Fruit fly (Drosophila melanogaster) whole organism, embryonic: ENCODE measurements around the gene CG13365.
A peak's percentile ranks its signal among the peaks of the same experiment; 100 is the strongest.

Experiments used
- Awh ChIP-seq: fragments of 200-800 bp; sonication (Bioruptor generic); IDR thresholded peaks from 2 replicates; pipeline ENCODE4, ENCODE4 v1.3.6; 2022; ENCODE audit warnings: missing biosample characterization, missing genetic modification characterization
- CG10321 ChIP-seq: fragments of 200-800 bp; sonication (Bioruptor generic); IDR thresholded peaks from 2 replicates; pipeline ENCODE4 v1.3.6; 2022; ENCODE audit warnings: missing biosample characterization, missing genetic modification characterization
- CG12219 ChIP-seq: fragments of 200-800 bp; sonication (Bioruptor generic); optimal IDR thresholded peaks from 3 replicates; lab custom pipeline; 2018; ENCODE audit warnings: missing biosample characterization, mild to moderate bottlenecking, missing genetic modification characterization
- CG14050 ChIP-seq: fragments of 200-800 bp; sonication (Bioruptor generic); IDR thresholded peaks from 3 replicates; pipeline ENCODE4 v1.3.6; 2022; ENCODE audit warnings: missing biosample characterization, missing genetic modification characterization
- CG15269 ChIP-seq: fragments of 200-800 bp; sonication (Bioruptor generic); optimal IDR thresholded peaks from 2 replicates; lab custom pipeline; 2018; ENCODE audit warnings: missing biosample characterization, mild to moderate bottlenecking, missing genetic modification characterization, moderate library complexity
- CG15601 ChIP-seq: fragments of 200-800 bp; sonication (Bioruptor generic); optimal IDR thresholded peaks from 3 replicates; lab custom pipeline; 2019; ENCODE audit warnings: missing biosample characterization, mild to moderate bottlenecking, missing genetic modification characterization, moderate library complexity
- CG1647 ChIP-seq: fragments of 200-800 bp; sonication (Bioruptor generic); optimal IDR thresholded peaks from 3 replicates; lab custom pipeline; 2016; ENCODE audit warnings: missing biosample characterization, missing genetic modification characterization
- CG17385 ChIP-seq: fragments of 200-800 bp; sonication (Bioruptor generic); optimal IDR thresholded peaks from 3 replicates; lab custom pipeline; 2018; ENCODE audit warnings: missing biosample characterization, mild to moderate bottlenecking, missing genetic modification characterization
- CG18476 ChIP-seq: fragments of 200-800 bp; sonication (Bioruptor generic); optimal IDR thresholded peaks from 2 replicates; lab custom pipeline; 2016; ENCODE audit warnings: missing biosample characterization, mild to moderate bottlenecking, missing genetic modification characterization
- CG32772 ChIP-seq: fragments of 200-800 bp; sonication (Bioruptor generic); IDR thresholded peaks from 2 replicates; pipeline ENCODE4 v1.3.6; 2022; ENCODE audit warnings: missing biosample characterization, missing genetic modification characterization
- CG3407 ChIP-seq: fragments of 200-800 bp; sonication (Bioruptor generic); optimal IDR thresholded peaks from 2 replicates; lab custom pipeline; 2018; ENCODE audit warnings: missing biosample characterization, mild to moderate bottlenecking, missing genetic modification characterization
- CG4820 ChIP-seq: fragments of 200-800 bp; sonication (Bioruptor generic); optimal IDR thresholded peaks from 3 replicates; lab custom pipeline; 2016; ENCODE audit warnings: missing biosample characterization, missing genetic modification characterization
- CG5953 ChIP-seq: fragments of 200-800 bp; sonication (Bioruptor generic); IDR thresholded peaks from 2 replicates; pipeline ENCODE4 v1.3.6; 2022; ENCODE audit warnings: missing biosample characterization, missing genetic modification characterization
- CG6254 ChIP-seq: fragments of 200-800 bp; sonication (Bioruptor generic); optimal IDR thresholded peaks from 3 replicates; lab custom pipeline; 2017; ENCODE audit warnings: mild to moderate bottlenecking, missing biosample characterization, missing genetic modification reagents, missing genetic modification characterization
- CG8388 ChIP-seq: fragments of 200-800 bp; sonication (Bioruptor generic); optimal IDR thresholded peaks from 2 replicates; lab custom pipeline; 2019; ENCODE audit warnings: missing biosample characterization, mild to moderate bottlenecking, missing genetic modification characterization, moderate library complexity
- CG8944 ChIP-seq: fragments of 200-800 bp; sonication (Bioruptor generic); optimal IDR thresholded peaks from 3 replicates; lab custom pipeline; 2016; ENCODE audit warnings: missing biosample characterization, missing genetic modification characterization
- CHES-1-like ChIP-seq: fragments of 200-800 bp; sonication (Bioruptor generic); optimal IDR thresholded peaks from 2 replicates; lab custom pipeline; 2016; ENCODE audit warnings: missing biosample characterization, missing genetic modification characterization
- Dip3 ChIP-seq: fragments of 200-800 bp; sonication (Bioruptor generic); optimal IDR thresholded peaks from 3 replicates; lab custom pipeline; 2016; ENCODE audit warnings: missing biosample characterization, missing genetic modification characterization
- Fer2 ChIP-seq: fragments of 200-800 bp; sonication (Bioruptor generic); optimal IDR thresholded peaks from 2 replicates; lab custom pipeline; 2018; ENCODE audit warnings: missing biosample characterization, mild to moderate bottlenecking, missing genetic modification characterization, moderate library complexity
- GATAe ChIP-seq: fragments of 200-800 bp; sonication (Bioruptor generic); conservative IDR thresholded peaks from 2 replicates; pipeline ENCODE4 v1.3.6; 2022; ENCODE audit warnings: missing biosample characterization, missing genetic modification characterization
- H2.0 ChIP-seq: fragments of 200-800 bp; sonication (Bioruptor generic); IDR thresholded peaks from 2 replicates; pipeline ENCODE4 v1.3.6; 2022; ENCODE audit warnings: missing biosample characterization, missing genetic modification characterization
- HmgD ChIP-seq: fragments of 200-800 bp; sonication (Bioruptor generic); optimal IDR thresholded peaks from 3 replicates; lab custom pipeline; 2016; ENCODE audit warnings: missing biosample characterization, missing genetic modification characterization
- Jarid2 ChIP-seq: fragments of 200-800 bp; sonication (Bioruptor generic); optimal IDR thresholded peaks from 3 replicates; lab custom pipeline; 2017; ENCODE audit warnings: mild to moderate bottlenecking, missing biosample characterization, missing genetic modification reagents, missing genetic modification characterization
- Neu2 ChIP-seq: fragments of 200-800 bp; sonication (Bioruptor generic); optimal IDR thresholded peaks from 3 replicates; lab custom pipeline; 2016; ENCODE audit warnings: missing biosample characterization, missing genetic modification characterization, borderline replicate concordance
- Six4 ChIP-seq: fragments of 200-800 bp; sonication (Bioruptor generic); optimal IDR thresholded peaks from 2 replicates; lab custom pipeline; 2016; ENCODE audit warnings: missing biosample characterization, missing genetic modification characterization
- Trl ChIP-seq, 3 experiments: fragments of >200 bp in 2 of 3; fragments of 200-800 bp in 1 of 3; sonication (Bioruptor generic) in 1 of 3; optimal IDR thresholded peaks; 2 replicates in 1 of 3; 3 replicates in 2 of 3; lab custom pipeline; 2016 to 2017; ENCODE audit warnings: missing biosample characterization in 1 of 3, missing genetic modification characterization in 1 of 3
- Usf ChIP-seq: fragments of 200-800 bp; sonication (Bioruptor generic); optimal IDR thresholded peaks from 2 replicates; lab custom pipeline; 2017; ENCODE audit warnings: missing genotype, missing biosample characterization, missing genetic modification characterization
- al ChIP-seq: fragments of 200-800 bp; sonication (Bioruptor generic); IDR thresholded peaks from 2 replicates; pipeline ENCODE4 v1.3.6; 2022; ENCODE audit warnings: missing biosample characterization, missing genetic modification characterization
- ap ChIP-seq: fragments of 200-800 bp; sonication (Bioruptor generic); IDR thresholded peaks from 2 replicates; pipeline ENCODE4 v1.3.6; 2022; ENCODE audit warnings: missing biosample characterization, missing genetic modification characterization
- ase ChIP-seq: fragments of 200-800 bp; sonication (Bioruptor generic); IDR thresholded peaks from 3 replicates; pipeline ENCODE4 v1.3.6; 2022; ENCODE audit warnings: missing biosample characterization, missing genetic modification characterization
- croc ChIP-seq: fragments of 200-800 bp; sonication (Bioruptor generic); conservative IDR thresholded peaks from 3 replicates; pipeline ENCODE4 v1.3.6; 2022; ENCODE audit warnings: missing biosample characterization, missing genetic modification characterization
- dan ChIP-seq: fragments of 200-800 bp; sonication (Bioruptor generic); IDR thresholded peaks from 2 replicates; pipeline ENCODE4 v1.3.6; 2022; ENCODE audit warnings: missing biosample characterization, missing genetic modification characterization
- gcm2 ChIP-seq: fragments of 200-800 bp; sonication (Bioruptor generic); optimal IDR thresholded peaks from 2 replicates; lab custom pipeline; 2016; ENCODE audit warnings: missing biosample characterization, missing genetic modification characterization
- jing ChIP-seq: fragments of 200-800 bp; sonication (Bioruptor generic); optimal IDR thresholded peaks from 2 replicates; lab custom pipeline; 2018; ENCODE audit warnings: missing biosample characterization, mild to moderate bottlenecking, missing genetic modification characterization
- lab ChIP-seq: fragments of 200-800 bp; sonication (Bioruptor generic); optimal IDR thresholded peaks from 3 replicates; lab custom pipeline; 2017; ENCODE audit warnings: missing biosample characterization, missing genetic modification characterization, mild to moderate bottlenecking, moderate library complexity, missing genetic modification reagents
- lmd ChIP-seq: fragments of 200-800 bp; sonication (Bioruptor generic); IDR thresholded peaks from 2 replicates; pipeline ENCODE4 v1.3.6; 2022; ENCODE audit warnings: missing biosample characterization, missing genetic modification characterization
- luna ChIP-seq: fragments of 200-800 bp; sonication (Bioruptor generic); optimal IDR thresholded peaks from 2 replicates; lab custom pipeline; 2016; ENCODE audit warnings: missing biosample characterization, missing genetic modification characterization
- mirr ChIP-seq: fragments of 200-800 bp; sonication (Bioruptor generic); optimal IDR thresholded peaks from 3 replicates; lab custom pipeline; 2018; ENCODE audit warnings: missing biosample characterization, mild to moderate bottlenecking, missing genetic modification characterization
- pan ChIP-seq, 4 experiments: fragments of >200 bp in 3 of 4; fragments of 200-800 bp in 1 of 4; sonication (Bioruptor generic) in 1 of 4; optimal IDR thresholded peaks in 3 of 4; IDR thresholded peaks in 1 of 4; 2 replicates each; pipeline versions ENCODE4 v1.3.6 to Lab custom; 2017 to 2022; ENCODE audit warnings: missing biosample characterization in 2 of 4, missing genetic modification characterization in 2 of 4, mixed read lengths in 1 of 4
- pfk ChIP-seq: fragments of 200-800 bp; sonication (Bioruptor generic); optimal IDR thresholded peaks from 2 replicates; lab custom pipeline; 2018; ENCODE audit warnings: missing biosample characterization, mild to moderate bottlenecking, missing genetic modification characterization, moderate library complexity
- pros ChIP-seq: fragments of 200-800 bp; sonication (Bioruptor generic); optimal IDR thresholded peaks from 3 replicates; lab custom pipeline; 2019; ENCODE audit warnings: missing biosample characterization, mild to moderate bottlenecking, missing genetic modification characterization, moderate library complexity
- psq ChIP-seq: fragments of 200-800 bp; sonication (Bioruptor generic); optimal IDR thresholded peaks from 2 replicates; lab custom pipeline; 2017; ENCODE audit warnings: missing biosample characterization, missing genetic modification characterization
- ranshi ChIP-seq: fragments of 200-800 bp; sonication (Bioruptor generic); IDR thresholded peaks from 2 replicates; pipeline ENCODE4 v1.3.6; 2022; ENCODE audit warnings: missing biosample characterization, missing genetic modification characterization
- ro ChIP-seq: fragments of 200-800 bp; sonication (Bioruptor generic); IDR thresholded peaks from 2 replicates; pipeline ENCODE4 v1.3.6; 2022; ENCODE audit warnings: missing biosample characterization, missing genetic modification characterization
- sens ChIP-seq: fragments of 200-800 bp; sonication (Bioruptor generic); peaks from one replicate; lab custom pipeline; 2016; ENCODE audit warnings: missing biosample characterization, missing genetic modification characterization
- sisA ChIP-seq: fragments of 200-800 bp; sonication (Bioruptor generic); IDR thresholded peaks from 2 replicates; pipeline ENCODE4 v1.3.6; 2022; ENCODE audit warnings: missing biosample characterization, missing genetic modification characterization
- tup ChIP-seq: fragments of 200-800 bp; sonication (Bioruptor generic); optimal IDR thresholded peaks from 2 replicates; lab custom pipeline; 2016; ENCODE audit warnings: missing biosample characterization, mild to moderate bottlenecking, missing genetic modification characterization, moderate library complexity
- unc-4 ChIP-seq: fragments of 200-800 bp; sonication (Bioruptor generic); IDR thresholded peaks from 2 replicates; pipeline ENCODE4 v1.3.6; 2022; ENCODE audit warnings: missing biosample characterization, missing genetic modification characterization; ENCODE audit not compliant: partially characterized antibody
- unpg ChIP-seq: fragments of 200-800 bp; sonication (Bioruptor generic); optimal IDR thresholded peaks from 3 replicates; lab custom pipeline; 2018; ENCODE audit warnings: missing biosample characterization, mild to moderate bottlenecking, missing genetic modification characterization, moderate library complexity
- vfl ChIP-seq: fragments of 200-800 bp; sonication (Bioruptor generic); optimal IDR thresholded peaks from 2 replicates; lab custom pipeline; 2016; ENCODE audit warnings: missing biosample characterization, missing genetic modification characterization

The CG13365 gene

DNA sequence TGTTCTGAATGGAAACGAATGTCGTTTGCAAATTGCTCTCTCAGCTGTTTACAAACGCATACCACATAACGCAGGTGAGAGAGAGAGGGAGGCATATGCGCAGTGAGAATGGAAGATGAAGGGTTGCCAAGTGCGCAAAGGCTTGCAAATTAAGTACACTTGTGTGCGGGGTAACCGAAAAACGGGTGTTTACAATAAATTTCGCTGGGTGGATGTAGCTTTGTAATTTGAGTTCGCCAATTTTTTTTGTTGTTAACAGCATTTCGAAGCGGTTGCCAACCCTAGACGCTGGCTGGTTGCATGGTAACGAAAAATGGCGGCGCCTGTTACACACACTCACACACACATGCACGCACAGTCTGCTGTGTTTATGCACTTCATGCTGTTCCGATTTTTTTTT lies 33.9 kb upstream of the CG13365 start (continued):
- TF ChIP-seq CG8388 (peak; percentile 92), CG15601 (tag; lab: Kevin White, UChicago) (peak; percentile 90), Fer2 (tag; lab: Kevin White, UChicago) (peak; percentile 92), CG4820 (peak; percentile 92), GATAe (peak; percentile 40; the same call in 1 of the 2 replicates), CG8944 (GFP tag; lab: Kevin White, UChicago) (peak; percentile 93), HmgD (GFP tag; lab: Kevin White, UChicago) (peak; percentile 93), ase (GFP tag; lab: Robert Waterston, UW) (peak; percentile 95), pfk (GFP tag; lab: Kevin White, UChicago) (peak; percentile 69), Dip3 (GFP tag; lab: Kevin White, UChicago) (peak; percentile 92), lab (GFP tag; lab: Kevin White, UChicago) (peak; percentile 97), tup (GFP tag; lab: Kevin White, UChicago) (peak; percentile 91), Six4 (GFP tag; lab: Kevin White, UChicago) (peak; percentile 89), psq (peak; percentile 59), ranshi (GFP tag; lab: Robert Waterston, UW) (peak; percentile 97), CG10321 (GFP tag; lab: Robert Waterston, UW) (peak; percentile 70), Usf (GFP tag; lab: Kevin White, UChicago) (peak; percentile 88), sens (GFP tag; lab: Kevin White, UChicago) (peak; percentile 99), luna (GFP tag; lab: Kevin White, UChicago) (peak; percentile 79), vfl (GFP tag; lab: Kevin White, UChicago) (peak; percentile 89), Awh (GFP tag; lab: Robert Waterston, UW) (peak; percentile 95), unpg (GFP tag; lab: Kevin White, UChicago) (peak; percentile 96), gcm2 (GFP tag; lab: Kevin White, UChicago) (peak; percentile 96), unc-4 (no peak), CG12219 (GFP tag; lab: Kevin White, UChicago) (peak; percentile 94), CG14050 (GFP tag; lab: Robert Waterston, UW) (peak; percentile 94), CG17385 (peak; percentile 94), Neu2 (GFP tag; lab: Kevin White, UChicago) (peak; percentile 76), CG5953 (peak; percentile 97), al (peak; percentile 92), mirr (peak; percentile 98), H2.0 (GFP tag; lab: Robert Waterston, UW) (peak; percentile 96), CG32772 (GFP tag; lab: Robert Waterston, UW) (peak; percentile 96), CG3407 (GFP tag; lab: Kevin White, UChicago) (peak; percentile 93), Trl (optimal IDR thresholded peaks at IDR 0.05; lab: Kevin White, UChicago) (peak; percentile 51 to 83), Trl (GFP tag; optimal IDR thresholded peaks at IDR 0.05; lab: Kevin White, UChicago) (peak; percentile 96), dan (peak; percentile 46), CG18476 (GFP tag; lab: Kevin White, UChicago) (peak; percentile 92), pan (optimal IDR thresholded peaks at IDR 0.05; lab: Kevin White, UChicago) (no peak), pan (GFP tag; optimal IDR thresholded peaks at IDR 0.05 in 1 of 2, IDR thresholded peaks at IDR 0.05 in 1 of 2) (peak in 1 of 2 experiments; percentile 98), sisA (GFP tag; lab: Robert Waterston, UW) (peak; percentile 96), CG15269 (tag; lab: Kevin White, UChicago) (peak; percentile 96), CG6254 (peak; percentile 94), jing (GFP tag; lab: Kevin White, UChicago) (peak; percentile 92), CHES-1-like (GFP tag; lab: Kevin White, UChicago) (peak; percentile 91), croc (GFP tag; lab: Robert Waterston, UW) (peak; percentile 88), Jarid2 (no peak), pros (GFP tag; lab: Kevin White, UChicago) (peak; percentile 55), CG1647 (GFP tag; lab: Kevin White, UChicago) (peak; percentile 92), lmd (GFP tag; lab: Robert Waterston, UW) (peak; percentile 96), ro (GFP tag; lab: Robert Waterston, UW) (peak; percentile 89), ap (peak; percentile 95)
